Fruit fly (Drosophila melanogaster): Measurements from ENCODE around the gene crq.

crq gene

dm6 chr2L:427338-428234 is 25.2 kb downstream of the crq start (continued):
- TF ChIP-seq CG11902 (GFP tag; optimal IDR thresholded peaks at IDR 0.05) (peak; percentile 85), CG34406 (GFP tag; optimal IDR thresholded peaks at IDR 0.05) (peak; percentile 88), CG32006 (GFP tag; optimal IDR thresholded peaks at IDR 0.05) (peak; percentile 96), CG8119 (GFP tag; IDR thresholded peaks at IDR 0.05) (peak; percentile 97), dac (GFP tag; optimal IDR thresholded peaks at IDR 0.05) (peak; percentile 95), CG11294 (GFP tag; IDR thresholded peaks at IDR 0.05) (peak; percentile 78), Ets21C (GFP tag; optimal IDR thresholded peaks at IDR 0.05) (peak; percentile 92), dsx (GFP tag; optimal IDR thresholded peaks at IDR 0.05; ENCODE audit: poor library complexity, severe bottlenecking) (peak; percentile 96), CG15336 (GFP tag; IDR thresholded peaks at IDR 0.05) (peak; percentile 97), CG3032 (tag; optimal IDR thresholded peaks at IDR 0.05) (peak; percentile 85), net (GFP tag; optimal IDR thresholded peaks at IDR 0.05) (peak; percentile 94), CG31627 (GFP tag; optimal IDR thresholded peaks at IDR 0.05) (peak; percentile 93), CG6792 (GFP tag; optimal IDR thresholded peaks at IDR 0.05) (peak; percentile 95), CG10631 (GFP tag; optimal IDR thresholded peaks at IDR 0.05) (peak; percentile 93), spab (GFP tag; optimal IDR thresholded peaks at IDR 0.05) (peak; percentile 94), fkh (GFP tag; optimal IDR thresholded peaks at IDR 0.05) (no peak), Hr38 (GFP tag; optimal IDR thresholded peaks at IDR 0.05) (peak; percentile 83), achi (GFP tag; optimal IDR thresholded peaks at IDR 0.05) (peak; percentile 93), acj6 (GFP tag; optimal IDR thresholded peaks at IDR 0.05) (peak; percentile 93), topi (GFP tag; optimal IDR thresholded peaks at IDR 0.05) (peak; percentile 93), Sox15 (GFP tag; optimal IDR thresholded peaks at IDR 0.05) (peak; percentile 77), svp (GFP tag) (peak; percentile 97), eg (GFP tag; IDR thresholded peaks at IDR 0.05) (peak; percentile 96)

DNA sequence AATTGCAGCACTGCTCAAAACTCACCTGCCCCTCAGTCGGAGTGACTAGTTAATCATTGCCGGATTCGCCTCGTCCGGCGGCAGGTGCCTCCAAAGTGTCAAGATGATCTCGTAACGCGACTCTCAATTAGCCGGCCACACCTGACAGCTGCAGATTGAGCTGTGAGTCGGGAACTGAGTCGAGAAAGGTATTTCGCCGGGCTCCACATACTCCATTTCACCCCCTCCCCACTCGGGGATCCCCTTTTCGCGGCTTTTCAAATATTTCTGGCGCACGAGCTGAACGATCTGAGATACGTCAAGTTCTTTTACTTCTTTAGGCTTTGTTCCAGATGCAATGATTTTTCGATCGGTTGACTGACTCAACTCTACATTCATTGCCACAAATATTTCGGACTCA is 26.4 kb downstream of the crq start:
- no peak for TF ChIP-seq CG3919 (GFP tag; optimal IDR thresholded peaks at IDR 0.05)
- TF ChIP-seq pdm3 (GFP tag; optimal IDR thresholded peaks at IDR 0.05) = no peak
- no peak for TF ChIP-seq CG11902 (GFP tag; optimal IDR thresholded peaks at IDR 0.05)
- TF ChIP-seq CG8119 (GFP tag; IDR thresholded peaks at IDR 0.05) = no peak
- no peak for TF ChIP-seq dsx (GFP tag; optimal IDR thresholded peaks at IDR 0.05; ENCODE audit: poor library complexity, severe bottlenecking)
- no peak for TF ChIP-seq Eip78C (GFP tag)
- TF ChIP-seq CG11294 (GFP tag; IDR thresholded peaks at IDR 0.05) = no peak
- TF ChIP-seq CG31627 (GFP tag; optimal IDR thresholded peaks at IDR 0.05) = no peak
- TF ChIP-seq spab (GFP tag; optimal IDR thresholded peaks at IDR 0.05) = no peak
- TF ChIP-seq OdsH (GFP tag; optimal IDR thresholded peaks at IDR 0.05) = no peak
- TF ChIP-seq CG8319 (GFP tag; optimal IDR thresholded peaks at IDR 0.05) = no peak
- no peak for TF ChIP-seq topi (GFP tag; optimal IDR thresholded peaks at IDR 0.05)
- no peak for TF ChIP-seq Eip93F (GFP tag; optimal IDR thresholded peaks at IDR 0.05)
- TF ChIP-seq Hr38 (GFP tag; optimal IDR thresholded peaks at IDR 0.05) = no peak
- no peak for TF ChIP-seq CG15336 (GFP tag; IDR thresholded peaks at IDR 0.05)
- no peak for TF ChIP-seq achi (GFP tag; optimal IDR thresholded peaks at IDR 0.05)
- no peak for TF ChIP-seq fd59A (GFP tag; optimal IDR thresholded peaks at IDR 0.05)
- TF ChIP-seq CG8632 (GFP tag; optimal IDR thresholded peaks at IDR 0.05) = no peak

- peak; percentile 87 for TF ChIP-seq fkh (GFP tag; optimal IDR thresholded peaks at IDR 0.05)
- no peak for TF ChIP-seq Smox (GFP tag; optimal IDR thresholded peaks at IDR 0.05)
Observed at dm6 chr2L:425491-425890, 27.3 kb downstream of the crq start.

dm6 chr2L:423160-423559 is 29.7 kb downstream of the crq start:
- TF ChIP-seq CG10631 (GFP tag; optimal IDR thresholded peaks at IDR 0.05) = peak; percentile 72
- TF ChIP-seq CG8632 (GFP tag; optimal IDR thresholded peaks at IDR 0.05) = peak; percentile 49
- no peak for TF ChIP-seq Sox15 (GFP tag; optimal IDR thresholded peaks at IDR 0.05)
- no peak for TF ChIP-seq CG4318 (GFP tag; optimal IDR thresholded peaks at IDR 0.05)
- TF ChIP-seq vri (GFP tag; optimal IDR thresholded peaks at IDR 0.05) = peak; percentile 89
- TF ChIP-seq CG8119 (GFP tag; IDR thresholded peaks at IDR 0.05) = peak; percentile 55; the same call in 2 of the 3 replicates
- TF ChIP-seq Blimp-1 (GFP tag; optimal IDR thresholded peaks at IDR 0.05) = peak; percentile 7
- peak; percentile 65 for TF ChIP-seq Eip93F (GFP tag; optimal IDR thresholded peaks at IDR 0.05)
- no peak for TF ChIP-seq fkh (GFP tag; optimal IDR thresholded peaks at IDR 0.05)
- TF ChIP-seq CG10669 (GFP tag; optimal IDR thresholded peaks at IDR 0.05) = peak; percentile 10
- TF ChIP-seq Sox102F (GFP tag; optimal IDR thresholded peaks at IDR 0.05) = peak; percentile 86
- TF ChIP-seq CG6276 (GFP tag; optimal IDR thresholded peaks at IDR 0.05) = no peak
- peak; percentile 78 for TF ChIP-seq CG31627 (GFP tag; optimal IDR thresholded peaks at IDR 0.05)
- peak in 1 of 2 experiments; percentile 19 for TF ChIP-seq salr (GFP tag; optimal IDR thresholded peaks at IDR 0.05)
- TF ChIP-seq CG8319 (GFP tag; optimal IDR thresholded peaks at IDR 0.05) = peak; percentile 14
- TF ChIP-seq CG11294 (GFP tag; IDR thresholded peaks at IDR 0.05) = no peak
- peak; percentile 91 for TF ChIP-seq Eip78C (GFP tag)
- no peak for TF ChIP-seq fd85E (GFP tag; optimal IDR thresholded peaks at IDR 0.05)
- no peak for TF ChIP-seq Hr38 (GFP tag; optimal IDR thresholded peaks at IDR 0.05)
- TF ChIP-seq svp (GFP tag) = peak; percentile 93
- peak; percentile 56 for TF ChIP-seq OdsH (GFP tag; optimal IDR thresholded peaks at IDR 0.05)
- TF ChIP-seq CG34406 (GFP tag; optimal IDR thresholded peaks at IDR 0.05) = peak; percentile 49
- TF ChIP-seq spab (GFP tag; optimal IDR thresholded peaks at IDR 0.05) = peak; percentile 1
- no peak for TF ChIP-seq Hr4 (GFP tag; optimal IDR thresholded peaks at IDR 0.05)
- peak; percentile 62 for TF ChIP-seq achi (GFP tag; optimal IDR thresholded peaks at IDR 0.05)

Data from whole organism, prepupa.